Worm (Caenorhabditis elegans) whole organism, L2 larva: ENCODE measurements around the gene npp-27.

Source experiments
- C34F6.9 ChIP-seq: fragments of 150-350 bp; optimal IDR thresholded peaks from 2 replicates; lab custom pipeline; 2014; ENCODE audit warnings: missing biosample characterization, missing genetic modification characterization
- F13H6.1 ChIP-seq: sonication (generic microtip); optimal IDR thresholded peaks from 2 replicates; lab custom pipeline; 2016; ENCODE audit warnings: missing genetic modification characterization, missing compliant biosample characterization
- ZK546.5 ChIP-seq: sonication (generic microtip); optimal IDR thresholded peaks from 2 replicates; lab custom pipeline; 2017; ENCODE audit warnings: missing biosample characterization, missing genetic modification characterization
- alr-1 ChIP-seq: fragments of 150-350 bp; optimal IDR thresholded peaks from 2 replicates; lab custom pipeline; 2014; ENCODE audit warnings: missing biosample characterization, missing genetic modification characterization
- ama-1 ChIP-seq: fragments of 150-350 bp; optimal IDR thresholded peaks from 2 replicates; lab custom pipeline; 2018; ENCODE audit warnings: inconsistent platforms
- blmp-1 ChIP-seq: sonication (generic microtip); optimal IDR thresholded peaks from 2 replicates; lab custom pipeline; 2017; ENCODE audit warnings: missing genetic modification characterization, mild to moderate bottlenecking, missing compliant biosample characterization, antibody characterized with exemption, moderate library complexity; ENCODE audit not compliant: insufficient read depth
- ceh-16 ChIP-seq: fragments of 150-350 bp; optimal IDR thresholded peaks from 2 replicates; lab custom pipeline; 2014; ENCODE audit warnings: missing biosample characterization, missing genetic modification characterization
- crh-2 ChIP-seq: sonication (generic microtip); optimal IDR thresholded peaks from 2 replicates; lab custom pipeline; 2017; ENCODE audit warnings: missing biosample characterization, missing genetic modification characterization
- dmd-4 ChIP-seq: sonication (generic microtip); optimal IDR thresholded peaks from 2 replicates; lab custom pipeline; 2017; ENCODE audit warnings: missing biosample characterization, missing genetic modification characterization
- egl-27 ChIP-seq: sonication (generic microtip); optimal IDR thresholded peaks from 3 replicates; lab custom pipeline; 2017; ENCODE audit warnings: missing biosample characterization, missing genetic modification reagents, missing genetic modification characterization
- elt-1 ChIP-seq: fragments of 150-350 bp; optimal IDR thresholded peaks from 2 replicates; lab custom pipeline; 2014; ENCODE audit warnings: missing biosample characterization, missing genetic modification characterization
- fos-1 ChIP-seq: fragments of 150-350 bp; optimal IDR thresholded peaks from 2 replicates; lab custom pipeline; 2014; ENCODE audit warnings: missing biosample characterization, missing genetic modification characterization
- gmeb-1 ChIP-seq: fragments of 150-350 bp; optimal IDR thresholded peaks from 2 replicates; lab custom pipeline; 2014; ENCODE audit warnings: missing biosample characterization, missing genetic modification characterization
- lin-11 ChIP-seq: fragments of 150-350 bp; sonication (generic microtip); optimal IDR thresholded peaks from 2 replicates; lab custom pipeline; 2014; ENCODE audit warnings: missing biosample characterization, missing genetic modification characterization, inconsistent platforms, mixed read lengths
- lin-13 ChIP-seq: fragments of 150-350 bp; optimal IDR thresholded peaks from 2 replicates; lab custom pipeline; 2014; ENCODE audit warnings: missing biosample characterization, missing genetic modification reagents, missing genetic modification characterization
- lin-39 ChIP-seq: fragments of 150-350 bp; optimal IDR thresholded peaks from 2 replicates; lab custom pipeline; 2014; ENCODE audit warnings: missing biosample characterization, missing genetic modification reagents, missing genetic modification characterization
- lsy-2 ChIP-seq, 2 experiments: fragments of 150-350 bp in 1 of 2; sonication (generic microtip) in 1 of 2; optimal IDR thresholded peaks; 2 replicates each; lab custom pipeline; 2014 to 2017; ENCODE audit warnings: missing biosample characterization in 2 of 2, missing genetic modification characterization in 2 of 2
- mab-5 ChIP-seq: fragments of 150-350 bp; optimal IDR thresholded peaks from 2 replicates; lab custom pipeline; 2014; ENCODE audit warnings: missing biosample characterization, missing genetic modification characterization
- nhr-10 ChIP-seq: sonication (generic microtip); optimal IDR thresholded peaks from 2 replicates; lab custom pipeline; 2017; ENCODE audit warnings: missing biosample characterization, missing genetic modification characterization
- nhr-11 ChIP-seq: fragments of 150-350 bp; optimal IDR thresholded peaks from 2 replicates; lab custom pipeline; 2014; ENCODE audit warnings: missing biosample characterization, missing genetic modification characterization
- nhr-12 ChIP-seq: fragments of 150-350 bp; optimal IDR thresholded peaks from 2 replicates; lab custom pipeline; 2014; ENCODE audit warnings: missing biosample characterization, missing genetic modification characterization
- nhr-129 ChIP-seq: fragments of 150-350 bp; optimal IDR thresholded peaks from 2 replicates; lab custom pipeline; 2014; ENCODE audit warnings: missing biosample characterization, missing genetic modification characterization
- nhr-21 ChIP-seq: fragments of 150-350 bp; optimal IDR thresholded peaks from 2 replicates; lab custom pipeline; 2014; ENCODE audit warnings: missing biosample characterization, missing genetic modification characterization
- nhr-23 ChIP-seq: fragments of 150-350 bp; optimal IDR thresholded peaks from 2 replicates; lab custom pipeline; 2014; ENCODE audit warnings: missing biosample characterization, missing genetic modification reagents, missing genetic modification characterization
- nhr-25 ChIP-seq: fragments of 150-350 bp; sonication (generic microtip); optimal IDR thresholded peaks from 3 replicates; lab custom pipeline; 2014; ENCODE audit warnings: missing biosample characterization, missing genetic modification characterization
- nhr-6 ChIP-seq: fragments of 150-350 bp; optimal IDR thresholded peaks from 2 replicates; lab custom pipeline; 2014; ENCODE audit warnings: missing biosample characterization, missing genetic modification characterization
- peb-1 ChIP-seq: fragments of 150-350 bp; optimal IDR thresholded peaks from 2 replicates; lab custom pipeline; 2014; ENCODE audit warnings: missing biosample characterization, missing genetic modification characterization
- sem-4 ChIP-seq: fragments of 150-350 bp; optimal IDR thresholded peaks from 2 replicates; lab custom pipeline; 2014; ENCODE audit warnings: missing biosample characterization, missing genetic modification reagents, missing genetic modification characterization
- sma-9 ChIP-seq, 2 experiments: fragments of 150-350 bp in 1 of 2; sonication (generic microtip) in 1 of 2; optimal IDR thresholded peaks; 2 replicates each; lab custom pipeline; 2014 to 2016; ENCODE audit warnings: missing genetic modification characterization in 2 of 2, mild to moderate bottlenecking in 1 of 2, missing biosample characterization in 1 of 2, missing compliant biosample characterization in 1 of 2, missing genetic modification reagents in 1 of 2, moderate library complexity in 1 of 2
- unc-39 ChIP-seq: fragments of 150-350 bp; optimal IDR thresholded peaks from 2 replicates; lab custom pipeline; 2014; ENCODE audit warnings: missing biosample characterization, missing genetic modification characterization
- unc-55 ChIP-seq: fragments of 150-350 bp; sonication (generic microtip); optimal IDR thresholded peaks from 3 replicates; lab custom pipeline; 2014; ENCODE audit warnings: missing biosample characterization, missing genetic modification reagents, missing genetic modification characterization
- unc-62 ChIP-seq: fragments of 150-350 bp; optimal IDR thresholded peaks from 2 replicates; lab custom pipeline; 2014; ENCODE audit warnings: missing biosample characterization, missing genetic modification reagents, missing genetic modification characterization
- zag-1 ChIP-seq: fragments of 150-350 bp; optimal IDR thresholded peaks from 2 replicates; lab custom pipeline; 2014; ENCODE audit warnings: missing biosample characterization, missing genetic modification characterization
- ztf-11 ChIP-seq: sonication (generic microtip); optimal IDR thresholded peaks from 2 replicates; lab custom pipeline; 2017; ENCODE audit warnings: missing biosample characterization, missing genetic modification characterization

The npp-27 gene

ce11 chrIV:7940919-7941318 lies 30.9 kb upstream of the npp-27 start, which contains the start of gene exc-9:
TSS of gene exc-9 (minus strand) at chrIV:7941019.
- TF ChIP-seq ZK546.5 (no peak), ztf-11 (tag; lab: Kevin White, UChicago) (no peak), lin-39 (tag; lab: Kevin White, UChicago) (no peak)

ce11 chrIV:7938834-7939233 lies 28.8 kb upstream of the npp-27 start, which contains the start of gene F20D12.7:
TSS of gene F20D12.7 (minus strand) at chrIV:7938934.
- TF ChIP-seq lin-39 (tag; lab: Kevin White, UChicago) (no peak), mab-5 (tag; lab: Kevin White, UChicago) (no peak), lin-11 (tag; lab: Kevin White, UChicago) (no peak), unc-55 (GFP tag; lab: Kevin White, UChicago) (no peak), blmp-1 (no peak), unc-62 (GFP tag; lab: Kevin White, UChicago) (no peak), F13H6.1 (tag; lab: Kevin White, UChicago) (no peak)
- TF ChIP-seq, all 48 proteins: peak for 0

- TF ChIP-seq nhr-21 (tag; lab: Kevin White, UChicago) (no peak), sma-9 (GFP tag; optimal IDR thresholded peaks at IDR 0.05; lab: Kevin White, UChicago) (no peak), sma-9 (tag; optimal IDR thresholded peaks at IDR 0.05; lab: Kevin White, UChicago) (no peak), nhr-129 (tag; lab: Kevin White, UChicago) (no peak), egl-27 (tag; lab: Kevin White, UChicago) (no peak), ztf-11 (tag; lab: Kevin White, UChicago) (no peak), lin-11 (tag; lab: Kevin White, UChicago) (no peak), ZK546.5 (no peak), sem-4 (tag; lab: Kevin White, UChicago) (no peak), elt-1 (tag; lab: Kevin White, UChicago) (no peak), nhr-12 (tag; lab: Kevin White, UChicago) (no peak), nhr-6 (no peak), zag-1 (tag; lab: Kevin White, UChicago) (no peak), unc-55 (GFP tag; lab: Kevin White, UChicago) (no peak), alr-1 (no peak), F13H6.1 (tag; lab: Kevin White, UChicago) (no peak), lsy-2 (tag; optimal IDR thresholded peaks at IDR 0.05; lab: Kevin White, UChicago) (no peak), crh-2 (tag; lab: Kevin White, UChicago) (no peak), unc-39 (tag; lab: Kevin White, UChicago) (no peak), ama-1 (lab: Kevin White, UChicago) (no peak)
Measured at ce11 chrIV:7933733-7934132, 23.7 kb upstream of the npp-27 start, which contains the start of gene bbs-2. TSS of gene bbs-2 (plus strand) at chrIV:7934033.

ce11 chrIV:7931873-7932272 lies 21.8 kb upstream of the npp-27 start:
- TF ChIP-seq sma-9 (GFP tag; optimal IDR thresholded peaks at IDR 0.05; lab: Kevin White, UChicago) (no peak), sma-9 (tag; optimal IDR thresholded peaks at IDR 0.05; lab: Kevin White, UChicago) (no peak), elt-1 (tag; lab: Kevin White, UChicago) (no peak), nhr-25 (tag; lab: Kevin White, UChicago) (no peak), peb-1 (tag; lab: Kevin White, UChicago) (no peak), nhr-11 (tag; lab: Kevin White, UChicago) (no peak), dmd-4 (no peak), lin-13 (no peak), sem-4 (tag; lab: Kevin White, UChicago) (no peak), gmeb-1 (tag; lab: Kevin White, UChicago) (no peak), unc-55 (GFP tag; lab: Kevin White, UChicago) (no peak), nhr-10 (tag; lab: Kevin White, UChicago) (no peak), ceh-16 (tag; lab: Kevin White, UChicago) (no peak), C34F6.9 (no peak)

ce11 chrIV:7927852-7928251 lies 17.8 kb upstream of the npp-27 start, which contains the start of gene gcy-8:
TSS of gene gcy-8 (plus strand) at chrIV:7928152.
- no peak for TF ChIP-seq zag-1 (tag; lab: Kevin White, UChicago)
- no peak for TF ChIP-seq lin-11 (tag; lab: Kevin White, UChicago)
- no peak for TF ChIP-seq fos-1 (tag; lab: Kevin White, UChicago)
- no peak for TF ChIP-seq nhr-23 (tag; lab: Kevin White, UChicago)
- no peak for TF ChIP-seq alr-1
